Fruit fly (Drosophila melanogaster) whole organism, pupa: ENCODE measurements around the gene CG14384.

Experiments
- CG10348 ChIP-seq: fragments of 200-800 bp; sonication (Bioruptor generic); IDR thresholded peaks from 2 replicates; pipeline ENCODE4 v1.3.6; 2022; ENCODE audit warnings: missing biosample characterization, missing genetic modification characterization
- CG12605 ChIP-seq: fragments of 200-800 bp; sonication (Bioruptor generic); IDR thresholded peaks from 2 replicates; pipeline ENCODE4 v1.3.6; 2022; ENCODE audit warnings: missing biosample characterization, missing genetic modification characterization
- CG34367 ChIP-seq: fragments of 200-800 bp; sonication (Bioruptor generic); optimal IDR thresholded peaks from 2 replicates; lab custom pipeline; 2018; ENCODE audit warnings: missing biosample characterization, mild to moderate bottlenecking, missing genetic modification characterization
- Pif1A ChIP-seq: fragments of 200-800 bp; sonication (Bioruptor generic); optimal IDR thresholded peaks from 3 replicates; lab custom pipeline; 2016; ENCODE audit warnings: missing biosample characterization, missing genetic modification characterization

dm6 chr3R:12985828-12986530, 18.5 kb upstream of the CG14384 start, which contains the start of gene CG31342:
- TF ChIP-seq CG34367 (tag; lab: Kevin White, UChicago), result no peak
- no peak for TF ChIP-seq CG12605 (GFP tag; lab: Robert Waterston, UW)
- TF ChIP-seq CG10348, result no peak
- TF ChIP-seq Pif1A (GFP tag; lab: Kevin White, UChicago), result no peak
